Fruit fly (Drosophila melanogaster) whole organism, embryonic: ENCODE data around the gene Try29F.
A peak's percentile ranks its signal among the peaks of the same experiment; 100 is the strongest.

Source experiments
- Antp ChIP-seq: fragments of 200-800 bp; sonication (Bioruptor generic); optimal IDR thresholded peaks from 3 replicates; lab custom pipeline; 2016; ENCODE audit warnings: missing biosample characterization, missing genetic modification characterization
- Blimp-1 ChIP-seq: fragments of 200-800 bp; sonication (Bioruptor generic); optimal IDR thresholded peaks from 3 replicates; lab custom pipeline; 2018; ENCODE audit warnings: missing biosample characterization, missing genetic modification characterization, mild to moderate bottlenecking, moderate library complexity, missing genetic modification reagents
- CG11695 ChIP-seq: fragments of 200-800 bp; sonication (Bioruptor generic); IDR thresholded peaks from 3 replicates; pipeline ENCODE4 v1.3.6; 2022; ENCODE audit warnings: missing biosample characterization, missing genetic modification characterization
- CG13296 ChIP-seq: fragments of 200-800 bp; sonication (Bioruptor generic); optimal IDR thresholded peaks from 3 replicates; lab custom pipeline; 2018; ENCODE audit warnings: missing biosample characterization, mild to moderate bottlenecking, missing genetic modification characterization
- CG13424 ChIP-seq: fragments of 200-800 bp; sonication (Bioruptor generic); optimal IDR thresholded peaks from 2 replicates; lab custom pipeline; 2019; ENCODE audit warnings: missing biosample characterization, mild to moderate bottlenecking, missing genetic modification characterization, moderate library complexity
- CG15514 ChIP-seq: fragments of 200-800 bp; sonication (Bioruptor generic); optimal IDR thresholded peaks from 3 replicates; lab custom pipeline; 2017; ENCODE audit warnings: missing biosample characterization, missing genetic modification characterization, mild to moderate bottlenecking, moderate library complexity, missing genetic modification reagents
- CG1603 ChIP-seq: fragments of 200-800 bp; sonication (Bioruptor generic); optimal IDR thresholded peaks from 2 replicates; lab custom pipeline; 2019; ENCODE audit warnings: missing biosample characterization, mild to moderate bottlenecking, missing genetic modification characterization, moderate library complexity
- CG16813 ChIP-seq: fragments of 200-800 bp; sonication (Bioruptor generic); IDR thresholded peaks from 3 replicates; pipeline ENCODE4 v1.3.6; 2022; ENCODE audit warnings: missing biosample characterization, missing genetic modification characterization; ENCODE audit not compliant: partially characterized antibody
- CG32772 ChIP-seq: fragments of 200-800 bp; sonication (Bioruptor generic); IDR thresholded peaks from 2 replicates; pipeline ENCODE4 v1.3.6; 2022; ENCODE audit warnings: missing biosample characterization, missing genetic modification characterization
- CG34422 ChIP-seq: fragments of 200-800 bp; sonication (Bioruptor generic); IDR thresholded peaks from 3 replicates; pipeline ENCODE4 v1.3.6; 2022; ENCODE audit warnings: missing biosample characterization, missing genetic modification characterization
- CG4820 ChIP-seq: fragments of 200-800 bp; sonication (Bioruptor generic); optimal IDR thresholded peaks from 3 replicates; lab custom pipeline; 2016; ENCODE audit warnings: missing biosample characterization, missing genetic modification characterization
- CG7745 ChIP-seq: fragments of 200-800 bp; sonication (Bioruptor generic); optimal IDR thresholded peaks from 2 replicates; lab custom pipeline; 2018; ENCODE audit warnings: missing biosample characterization, mild to moderate bottlenecking, missing genetic modification characterization, moderate library complexity
- CG7786 ChIP-seq: fragments of 200-800 bp; sonication (Bioruptor generic); optimal IDR thresholded peaks from 2 replicates; lab custom pipeline; 2016; ENCODE audit warnings: missing biosample characterization, missing genetic modification characterization
- CG8281 ChIP-seq: fragments of 200-800 bp; sonication (Bioruptor generic); optimal IDR thresholded peaks from 2 replicates; lab custom pipeline; 2018; ENCODE audit warnings: missing biosample characterization, mild to moderate bottlenecking, missing genetic modification characterization, moderate library complexity
- CTCF ChIP-seq: fragments of 200-800 bp; sonication (Bioruptor generic); optimal IDR thresholded peaks from 2 replicates; lab custom pipeline; 2017; ENCODE audit warnings: missing biosample characterization, mild to moderate bottlenecking, missing genetic modification characterization, moderate library complexity
- CrebB ChIP-seq: fragments of 200-800 bp; sonication (Bioruptor generic); optimal IDR thresholded peaks from 3 replicates; lab custom pipeline; 2018; ENCODE audit warnings: missing biosample characterization, mild to moderate bottlenecking, missing genetic modification characterization
- D19A ChIP-seq: fragments of 200-800 bp; optimal IDR thresholded peaks from 3 replicates; lab custom pipeline; 2019; ENCODE audit warnings: missing biosample characterization, mild to moderate bottlenecking, missing genetic modification characterization, moderate library complexity
- Dip2 ChIP-seq: fragments of 200-800 bp; sonication (Bioruptor generic); IDR thresholded peaks from 2 replicates; pipeline ENCODE4 v1.3.6; 2022; ENCODE audit warnings: missing biosample characterization, missing genetic modification characterization
- E2f2 ChIP-seq: fragments of 200-800 bp; sonication (Bioruptor generic); IDR thresholded peaks from 2 replicates; pipeline ENCODE4 v1.3.6; 2022; ENCODE audit warnings: missing biosample characterization, missing genetic modification characterization
- Ets65A ChIP-seq: fragments of 200-800 bp; sonication (Bioruptor generic); peaks from one replicate; lab custom pipeline; 2016; ENCODE audit warnings: missing biosample characterization, missing genetic modification characterization
- Ets97D ChIP-seq: fragments of 200-800 bp; sonication (Bioruptor generic); optimal IDR thresholded peaks from 3 replicates; lab custom pipeline; 2016; ENCODE audit warnings: missing biosample characterization, missing genetic modification characterization
- H2.0 ChIP-seq: fragments of 200-800 bp; sonication (Bioruptor generic); IDR thresholded peaks from 2 replicates; pipeline ENCODE4 v1.3.6; 2022; ENCODE audit warnings: missing biosample characterization, missing genetic modification characterization
- HHEX ChIP-seq: fragments of 200-800 bp; sonication (Bioruptor generic); optimal IDR thresholded peaks from 3 replicates; lab custom pipeline; 2017; ENCODE audit warnings: missing biosample characterization, mild to moderate bottlenecking, missing genetic modification characterization, missing genetic modification reagents
- MTF-1 ChIP-seq: fragments of 200-800 bp; sonication (Bioruptor generic); optimal IDR thresholded peaks from 2 replicates; lab custom pipeline; 2018; ENCODE audit warnings: missing biosample characterization, mild to moderate bottlenecking, missing genetic modification characterization, borderline replicate concordance
- Meics ChIP-seq: fragments of 200-800 bp; sonication (Bioruptor generic); optimal IDR thresholded peaks from 2 replicates; lab custom pipeline; 2017; ENCODE audit warnings: missing biosample characterization, mild to moderate bottlenecking, missing genetic modification characterization
- NC2β ChIP-seq: fragments of 200-800 bp; sonication (Bioruptor generic); optimal IDR thresholded peaks from 2 replicates; lab custom pipeline; 2016; ENCODE audit warnings: missing biosample characterization, missing genetic modification characterization
- Neu2 ChIP-seq: fragments of 200-800 bp; sonication (Bioruptor generic); optimal IDR thresholded peaks from 3 replicates; lab custom pipeline; 2016; ENCODE audit warnings: missing biosample characterization, missing genetic modification characterization, borderline replicate concordance
- Taf1 ChIP-seq: fragments of 200-800 bp; sonication (Bioruptor generic); IDR thresholded peaks from 2 replicates; pipeline ENCODE4 v1.3.6; 2022; ENCODE audit warnings: missing biosample characterization, missing genetic modification characterization
- Tbp ChIP-seq: fragments of >200 bp; optimal IDR thresholded peaks from 2 replicates; lab custom pipeline; 2018; ENCODE audit warnings: missing biosample characterization, missing genetic modification characterization
- abd-A ChIP-seq: fragments of 200-800 bp; sonication (Bioruptor generic); optimal IDR thresholded peaks from 3 replicates; lab custom pipeline; 2019; ENCODE audit warnings: missing biosample characterization, mild to moderate bottlenecking, missing genetic modification characterization, moderate library complexity
- aop ChIP-seq: fragments of 200-800 bp; sonication (Bioruptor generic); IDR thresholded peaks from 2 replicates; pipeline ENCODE4 v1.3.6; 2022; ENCODE audit warnings: missing biosample characterization, missing genetic modification characterization
- cg ChIP-seq: fragments of 200-800 bp; sonication (Bioruptor generic); optimal IDR thresholded peaks from 3 replicates; lab custom pipeline; 2019; ENCODE audit warnings: missing biosample characterization, mild to moderate bottlenecking, missing genetic modification characterization, moderate library complexity
- chif ChIP-seq, 2 experiments: fragments of 200-800 bp; sonication (Bioruptor generic); optimal IDR thresholded peaks; 3 replicates each; lab custom pipeline; 2016; ENCODE audit warnings: missing biosample characterization in 2 of 2, missing genetic modification characterization in 2 of 2
- eve ChIP-seq, 2 experiments: fragments of >200 bp; optimal IDR thresholded peaks; 2 replicates each; lab custom pipeline; 2017; ENCODE audit warnings: missing biosample characterization in 2 of 2, missing genetic modification characterization in 2 of 2
- eyg ChIP-seq: fragments of 200-800 bp; sonication (Bioruptor generic); optimal IDR thresholded peaks from 3 replicates; lab custom pipeline; 2016; ENCODE audit warnings: missing biosample characterization, missing genetic modification characterization
- fd96Cb ChIP-seq: fragments of 200-800 bp; sonication (Bioruptor generic); optimal IDR thresholded peaks from 2 replicates; lab custom pipeline; 2018; ENCODE audit warnings: missing biosample characterization, mild to moderate bottlenecking, missing genetic modification characterization, moderate library complexity
- her ChIP-seq: fragments of 200-800 bp; sonication (Bioruptor generic); optimal IDR thresholded peaks from 2 replicates; lab custom pipeline; 2016; ENCODE audit warnings: missing biosample characterization, missing genetic modification characterization
- oc ChIP-seq: fragments of 200-800 bp; sonication (Bioruptor generic); optimal IDR thresholded peaks from 2 replicates; lab custom pipeline; 2018; ENCODE audit warnings: missing biosample characterization, mild to moderate bottlenecking, missing genetic modification characterization, moderate library complexity
- pb ChIP-seq: fragments of 200-800 bp; sonication (Bioruptor generic); optimal IDR thresholded peaks from 3 replicates; lab custom pipeline; 2016; ENCODE audit warnings: missing biosample characterization, missing genetic modification characterization
- pita ChIP-seq: fragments of 200-800 bp; sonication (Bioruptor generic); optimal IDR thresholded peaks from 2 replicates; lab custom pipeline; 2017; ENCODE audit warnings: missing biosample characterization, mild to moderate bottlenecking, missing genetic modification characterization
- psq ChIP-seq: fragments of 200-800 bp; sonication (Bioruptor generic); optimal IDR thresholded peaks from 2 replicates; lab custom pipeline; 2017; ENCODE audit warnings: missing biosample characterization, missing genetic modification characterization
- ranshi ChIP-seq: fragments of 200-800 bp; sonication (Bioruptor generic); IDR thresholded peaks from 2 replicates; pipeline ENCODE4 v1.3.6; 2022; ENCODE audit warnings: missing biosample characterization, missing genetic modification characterization
- sens-2 ChIP-seq: fragments of 200-800 bp; sonication (Bioruptor generic); IDR thresholded peaks from 2 replicates; pipeline ENCODE4 v1.3.6; 2022; ENCODE audit warnings: missing biosample characterization, missing genetic modification characterization
- seq ChIP-seq: fragments of 200-800 bp; sonication (Bioruptor generic); IDR thresholded peaks from 2 replicates; pipeline ENCODE4 v1.3.6; 2022; ENCODE audit warnings: missing biosample characterization, missing genetic modification characterization
- slou ChIP-seq: fragments of 200-800 bp; sonication (Bioruptor generic); optimal IDR thresholded peaks from 3 replicates; lab custom pipeline; 2016; ENCODE audit warnings: missing biosample characterization, missing genetic modification characterization
- so ChIP-seq: fragments of 200-800 bp; sonication (Bioruptor generic); IDR thresholded peaks from 3 replicates; pipeline ENCODE4 v1.3.6; 2022; ENCODE audit warnings: missing biosample characterization, missing genetic modification characterization
- tll ChIP-seq, 2 experiments: fragments of 200-800 bp in 1 of 2; fragments of >200 bp in 1 of 2; sonication (Bioruptor generic) in 1 of 2; optimal IDR thresholded peaks; 2 replicates each; lab custom pipeline; 2017 to 2019; ENCODE audit warnings: missing biosample characterization in 2 of 2, missing genetic modification characterization in 2 of 2, mild to moderate bottlenecking in 1 of 2, moderate library complexity in 1 of 2
- unpg ChIP-seq: fragments of 200-800 bp; sonication (Bioruptor generic); optimal IDR thresholded peaks from 3 replicates; lab custom pipeline; 2018; ENCODE audit warnings: missing biosample characterization, mild to moderate bottlenecking, missing genetic modification characterization, moderate library complexity
- vvl ChIP-seq: fragments of 200-800 bp; sonication (Bioruptor generic); IDR thresholded peaks from 2 replicates; pipeline ENCODE4 v1.3.6; 2022; ENCODE audit warnings: missing biosample characterization, missing genetic modification characterization
- wor ChIP-seq: fragments of 200-800 bp; sonication (Bioruptor generic); IDR thresholded peaks from 2 replicates; pipeline ENCODE4 v1.3.6; 2022; ENCODE audit warnings: missing biosample characterization, missing genetic modification characterization

Gene Try29F

DNA sequence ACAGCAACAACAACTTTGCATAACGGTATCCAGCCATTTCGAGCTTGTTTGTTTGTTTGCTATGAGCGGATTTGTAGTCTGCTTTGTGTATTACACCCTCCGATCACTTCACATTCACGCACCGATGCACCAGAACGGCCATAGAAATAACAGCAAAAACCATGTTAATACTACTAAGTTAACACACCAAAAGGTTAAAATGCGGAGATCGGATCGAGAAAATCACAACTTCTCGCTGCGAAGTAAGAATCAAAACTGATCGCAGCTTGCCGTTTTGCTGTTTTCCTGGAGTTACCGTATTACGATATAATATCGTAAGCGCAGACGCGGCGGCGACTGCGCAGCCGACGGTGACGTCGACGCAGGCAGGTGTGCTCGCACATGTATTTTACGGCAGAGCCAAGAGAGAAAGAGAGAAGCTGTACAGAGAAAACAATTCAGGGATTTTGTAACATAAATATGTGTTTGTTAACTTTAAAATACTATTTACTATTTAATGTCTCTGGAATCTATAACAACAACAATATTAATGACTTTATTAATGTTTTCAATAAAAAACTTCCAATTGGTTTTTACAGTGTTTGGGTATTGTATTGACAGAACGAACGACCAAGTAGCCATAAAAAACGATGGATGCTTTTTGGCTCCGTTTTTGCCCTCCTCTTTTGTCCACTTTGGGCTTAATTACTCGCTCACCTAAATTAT is 13.6 kb upstream of the Try29F start, which contains the start of gene CG13101 (continued):
- TF ChIP-seq wor (GFP tag; lab: Robert Waterston, UW) (peak; percentile 85), so (GFP tag; lab: Robert Waterston, UW) (peak; percentile 95), Neu2 (no peak), pb (GFP tag; lab: Kevin White, UChicago) (peak; percentile 62), her (GFP tag; lab: Kevin White, UChicago) (peak; percentile 66), CG7786 (GFP tag; lab: Kevin White, UChicago) (peak; percentile 83), ranshi (GFP tag; lab: Robert Waterston, UW) (peak; percentile 94), CrebB (tag; lab: Kevin White, UChicago) (peak; percentile 91), psq (GFP tag; lab: Kevin White, UChicago) (peak; percentile 63), H2.0 (GFP tag; lab: Robert Waterston, UW) (peak; percentile 93), CG34422 (GFP tag; lab: Robert Waterston, UW) (peak; percentile 95; the same call in 2 of the 3 replicates), Meics (peak; percentile 93), Blimp-1 (GFP tag; lab: Kevin White, UChicago) (peak; percentile 93), abd-A (tag; lab: Kevin White, UChicago) (peak; percentile 24), fd96Cb (tag; lab: Kevin White, UChicago) (peak; percentile 88), Ets65A (GFP tag; lab: Kevin White, UChicago) (peak; percentile 84), CG7745 (tag; lab: Kevin White, UChicago) (peak; percentile 80), eyg (GFP tag; lab: Kevin White, UChicago) (peak; percentile 72), NC2β (GFP tag; lab: Kevin White, UChicago) (peak; percentile 83), CG13424 (tag; lab: Kevin White, UChicago) (peak; percentile 94), unpg (peak; percentile 97), aop (no peak), oc (tag; lab: Kevin White, UChicago) (peak; percentile 93), sens-2 (GFP tag; lab: Robert Waterston, UW) (peak; percentile 82), pita (GFP tag; lab: Kevin White, UChicago) (no peak), CG32772 (GFP tag; lab: Robert Waterston, UW) (peak; percentile 92), cg (no peak), D19A (tag; lab: Kevin White, UChicago) (peak; percentile 80), CG4820 (peak; percentile 87), Taf1 (GFP tag; lab: Robert Waterston, UW) (peak; percentile 85), CG15514 (GFP tag; lab: Kevin White, UChicago) (peak; percentile 88), E2f2 (GFP tag; lab: Robert Waterston, UW) (peak; percentile 79), HHEX (GFP tag; lab: Kevin White, UChicago) (peak; percentile 89), CG1603 (tag; lab: Kevin White, UChicago) (peak; percentile 81), seq (GFP tag; lab: Robert Waterston, UW) (peak; percentile 94), CG11695 (GFP tag; lab: Robert Waterston, UW) (peak; percentile 97), Dip2 (no peak), tll (GFP tag; optimal IDR thresholded peaks at IDR 0.05; lab: Kevin White, UChicago) (no peak), CG16813 (GFP tag; lab: Robert Waterston, UW) (no peak), slou (peak; percentile 76), Tbp (GFP tag; lab: Kevin White, UChicago) (no peak), CTCF (peak; percentile 50), Antp (peak; percentile 14), CG8281 (tag; lab: Kevin White, UChicago) (peak; percentile 87), CG13296 (GFP tag; lab: Kevin White, UChicago) (peak; percentile 93), Ets97D (GFP tag; lab: Kevin White, UChicago) (peak; percentile 53), MTF-1 (GFP tag; lab: Kevin White, UChicago) (peak; percentile 79), chif (GFP tag; optimal IDR thresholded peaks at IDR 0.05; lab: Kevin White, UChicago) (peak; percentile 80 to 86), vvl (peak; percentile 98), eve (GFP tag; optimal IDR thresholded peaks at IDR 0.05; lab: Kevin White, UChicago) (peak in 1 of 2 experiments; percentile 86)
